Worm (Caenorhabditis elegans) whole organism, early embryonic: ENCODE results near the gene F36G9.7.

Experiments used
- B0310.2 ChIP-seq: sonication (generic microtip); optimal IDR thresholded peaks from 2 replicates; lab custom pipeline; 2016; ENCODE audit warnings: mild to moderate bottlenecking, missing genetic modification characterization, missing compliant biosample characterization
- F13C5.2 ChIP-seq: sonication (generic microtip); optimal IDR thresholded peaks from 2 replicates; lab custom pipeline; 2017; ENCODE audit warnings: mild to moderate bottlenecking, missing genetic modification characterization, inconsistent platforms, missing compliant biosample characterization
- ama-1 ChIP-seq: fragments of 150-350 bp; optimal IDR thresholded peaks from 2 replicates; lab custom pipeline; 2014
- ceh-13 ChIP-seq: fragments of 200-800 bp; sonication (Bioruptor generic); optimal IDR thresholded peaks from 2 replicates; lab custom pipeline; 2018; ENCODE audit warnings: mild to moderate bottlenecking, missing genetic modification characterization, missing compliant biosample characterization
- flt-1 ChIP-seq: fragments of 200-800 bp; sonication (Bioruptor generic); IDR thresholded peaks from 2 replicates; pipeline ENCODE4 v1.3.6; 2022; ENCODE audit warnings: missing genetic modification characterization, missing compliant biosample characterization
- hmbx-1 ChIP-seq: sonication (generic microtip); optimal IDR thresholded peaks from 2 replicates; lab custom pipeline; 2016; ENCODE audit warnings: mild to moderate bottlenecking, missing genetic modification characterization, missing compliant biosample characterization
- hnd-1 ChIP-seq: sonication (generic microtip); optimal IDR thresholded peaks from 2 replicates; lab custom pipeline; 2016; ENCODE audit warnings: missing genetic modification characterization, missing compliant biosample characterization
- pes-1 ChIP-seq: fragments of 200-800 bp; sonication (Bioruptor generic); IDR thresholded peaks from 2 replicates; pipeline ENCODE4 v1.3.6; 2022; ENCODE audit warnings: missing genetic modification reagents, missing genetic modification characterization, missing compliant biosample characterization
- scrt-1 ChIP-seq: fragments of 200-800 bp; sonication (Bioruptor generic); IDR thresholded peaks from 2 replicates; pipeline ENCODE4 v1.3.6; 2022; ENCODE audit warnings: missing genetic modification characterization, missing compliant biosample characterization
- tbx-11 ChIP-seq: fragments of 200-800 bp; sonication (Bioruptor generic); IDR thresholded peaks from 2 replicates; pipeline ENCODE4 v1.3.6; 2022; ENCODE audit warnings: missing genetic modification characterization, missing compliant biosample characterization
- tbx-37 ChIP-seq: fragments of 200-800 bp; sonication (Bioruptor generic); conservative IDR thresholded peaks from 2 replicates; pipeline ENCODE4 v1.3.6; 2022; ENCODE audit warnings: missing genetic modification reagents, missing genetic modification characterization, missing compliant biosample characterization

DNA sequence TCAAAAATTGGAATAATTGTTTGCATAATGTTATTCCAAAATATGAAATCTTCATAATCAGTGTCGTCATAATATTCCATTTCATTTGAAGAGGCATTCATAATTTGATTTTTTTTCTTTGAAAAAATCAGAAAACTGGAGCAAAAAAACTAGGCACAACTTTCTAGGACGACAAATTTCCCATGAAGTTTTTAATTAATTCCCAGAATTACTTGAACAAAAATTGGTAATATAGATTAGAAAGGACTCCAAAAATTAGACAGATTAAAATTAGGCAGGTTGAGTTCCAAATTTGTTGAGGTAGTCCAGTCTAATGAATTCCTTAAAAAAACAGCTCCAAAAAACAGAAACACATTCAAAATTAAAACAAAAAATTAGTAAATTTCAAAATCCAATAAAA is 14.6 kb downstream of the F36G9.7 start, which contains the start of gene srw-57:
- no peak for TF ChIP-seq B0310.2 (tag; lab: Kevin White, UChicago)
- no peak for TF ChIP-seq flt-1
- no peak for TF ChIP-seq ama-1 (lab: Kevin White, UChicago)
- no peak for TF ChIP-seq scrt-1
- TF ChIP-seq tbx-11 (GFP tag; lab: Robert Waterston, UW): no peak
- TF ChIP-seq tbx-37: no peak
- no peak for TF ChIP-seq hmbx-1 (tag; lab: Kevin White, UChicago)
- no peak for TF ChIP-seq F13C5.2
- no peak for TF ChIP-seq pes-1 (GFP tag; lab: Robert Waterston, UW)
- TF ChIP-seq ceh-13: no peak
- TF ChIP-seq hnd-1 (tag; lab: Kevin White, UChicago): no peak
